Worm (Caenorhabditis elegans) whole organism, early embryonic: ENCODE measurements around the gene T22D1.1.

Experiments used
- B0310.2 ChIP-seq: sonication (generic microtip); optimal IDR thresholded peaks from 2 replicates; lab custom pipeline; 2016; ENCODE audit warnings: mild to moderate bottlenecking, missing genetic modification characterization, missing compliant biosample characterization
- F13C5.2 ChIP-seq: sonication (generic microtip); optimal IDR thresholded peaks from 2 replicates; lab custom pipeline; 2017; ENCODE audit warnings: mild to moderate bottlenecking, missing genetic modification characterization, inconsistent platforms, missing compliant biosample characterization
- aly-1 ChIP-seq: sonication (generic microtip); optimal IDR thresholded peaks from 2 replicates; lab custom pipeline; 2016; ENCODE audit warnings: missing genetic modification characterization, missing compliant biosample characterization
- ama-1 ChIP-seq: fragments of 150-350 bp; optimal IDR thresholded peaks from 2 replicates; lab custom pipeline; 2014
- ceh-13 ChIP-seq: fragments of 200-800 bp; sonication (Bioruptor generic); optimal IDR thresholded peaks from 2 replicates; lab custom pipeline; 2018; ENCODE audit warnings: mild to moderate bottlenecking, missing genetic modification characterization, missing compliant biosample characterization
- ceh-36 ChIP-seq: sonication (generic microtip); optimal IDR thresholded peaks from 2 replicates; lab custom pipeline; 2016; ENCODE audit warnings: missing genetic modification characterization, inconsistent platforms, missing compliant biosample characterization
- ets-7 ChIP-seq: sonication (generic microtip); optimal IDR thresholded peaks from 2 replicates; lab custom pipeline; 2016; ENCODE audit warnings: missing genotype, missing genetic modification characterization, missing compliant biosample characterization
- flt-1 ChIP-seq: fragments of 200-800 bp; sonication (Bioruptor generic); IDR thresholded peaks from 2 replicates; pipeline ENCODE4 v1.3.6; 2022; ENCODE audit warnings: missing genetic modification characterization, missing compliant biosample characterization
- hmbx-1 ChIP-seq: sonication (generic microtip); optimal IDR thresholded peaks from 2 replicates; lab custom pipeline; 2016; ENCODE audit warnings: mild to moderate bottlenecking, missing genetic modification characterization, missing compliant biosample characterization
- hmg-4 ChIP-seq: fragments of 200-800 bp; sonication (Bioruptor generic); optimal IDR thresholded peaks from 2 replicates; lab custom pipeline; 2018; ENCODE audit warnings: mild to moderate bottlenecking, missing genetic modification characterization, missing compliant biosample characterization
- hnd-1 ChIP-seq: sonication (generic microtip); optimal IDR thresholded peaks from 2 replicates; lab custom pipeline; 2016; ENCODE audit warnings: missing genetic modification characterization, missing compliant biosample characterization
- pes-1 ChIP-seq: fragments of 200-800 bp; sonication (Bioruptor generic); IDR thresholded peaks from 2 replicates; pipeline ENCODE4 v1.3.6; 2022; ENCODE audit warnings: missing genetic modification reagents, missing genetic modification characterization, missing compliant biosample characterization
- scrt-1 ChIP-seq: fragments of 200-800 bp; sonication (Bioruptor generic); IDR thresholded peaks from 2 replicates; pipeline ENCODE4 v1.3.6; 2022; ENCODE audit warnings: missing genetic modification characterization, missing compliant biosample characterization
- sea-1 ChIP-seq: fragments of 200-800 bp; sonication (Bioruptor generic); conservative IDR thresholded peaks from 2 replicates; pipeline ENCODE4 v1.3.6; 2022; ENCODE audit warnings: missing genetic modification characterization, missing compliant biosample characterization
- tbx-11 ChIP-seq: fragments of 200-800 bp; sonication (Bioruptor generic); IDR thresholded peaks from 2 replicates; pipeline ENCODE4 v1.3.6; 2022; ENCODE audit warnings: missing genetic modification characterization, missing compliant biosample characterization
- tbx-37 ChIP-seq: fragments of 200-800 bp; sonication (Bioruptor generic); conservative IDR thresholded peaks from 2 replicates; pipeline ENCODE4 v1.3.6; 2022; ENCODE audit warnings: missing genetic modification reagents, missing genetic modification characterization, missing compliant biosample characterization
- tra-4 ChIP-seq: sonication (generic microtip); optimal IDR thresholded peaks from 2 replicates; lab custom pipeline; 2017; ENCODE audit warnings: missing genetic modification characterization, missing compliant biosample characterization

T22D1.1 gene

DNA sequence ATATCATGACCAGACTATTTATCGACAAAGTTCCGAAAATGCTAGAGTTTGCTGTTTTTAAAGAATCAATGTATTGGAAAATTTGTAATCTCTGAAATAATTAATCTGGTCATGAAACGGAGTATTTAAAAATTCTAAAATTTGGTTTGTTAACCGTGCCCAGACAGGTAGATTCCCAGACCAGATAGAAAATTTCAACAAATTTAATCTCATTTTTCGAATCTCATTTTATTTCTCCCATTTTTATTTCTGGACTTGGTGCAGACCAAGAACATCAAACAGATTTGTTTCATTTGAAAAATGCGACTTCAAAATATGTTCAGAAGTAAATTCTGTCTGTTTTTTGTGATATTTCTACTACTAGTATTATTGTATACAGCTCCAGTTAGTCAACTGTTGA is at the start of gene T22D1.1:
Gene T22D1.1, plus strand, starts transcription at position 301 of the 400 bp plus-strand sequence.
- TF ChIP-seq F13C5.2 (tag; lab: Kevin White, UChicago) (no peak), tbx-11 (GFP tag; lab: Robert Waterston, UW) (no peak), ceh-13 (GFP tag; lab: Kevin White, UChicago) (no peak), aly-1 (tag; lab: Kevin White, UChicago) (no peak)

ce11 chrIV:6878912-6879554 is 44.1 kb upstream of the T22D1.1 start:
- TF ChIP-seq hmg-4 (GFP tag; lab: Kevin White, UChicago) (no peak), pes-1 (GFP tag; lab: Robert Waterston, UW) (no peak), ceh-13 (GFP tag; lab: Kevin White, UChicago) (no peak), B0310.2 (tag; lab: Kevin White, UChicago) (no peak), tbx-11 (GFP tag; lab: Robert Waterston, UW) (no peak), aly-1 (tag; lab: Kevin White, UChicago) (no peak)

- TF ChIP-seq scrt-1 (GFP tag; lab: Robert Waterston, UW) (no peak), sea-1 (GFP tag; lab: Robert Waterston, UW) (no peak), B0310.2 (tag; lab: Kevin White, UChicago) (no peak), aly-1 (tag; lab: Kevin White, UChicago) (no peak), pes-1 (GFP tag; lab: Robert Waterston, UW) (no peak), hnd-1 (no peak), hmbx-1 (tag; lab: Kevin White, UChicago) (no peak), ceh-36 (no peak), tbx-37 (GFP tag; lab: Robert Waterston, UW) (no peak)
Observed at ce11 chrIV:6879666-6880210, 43.4 kb upstream of the T22D1.1 start.

DNA sequence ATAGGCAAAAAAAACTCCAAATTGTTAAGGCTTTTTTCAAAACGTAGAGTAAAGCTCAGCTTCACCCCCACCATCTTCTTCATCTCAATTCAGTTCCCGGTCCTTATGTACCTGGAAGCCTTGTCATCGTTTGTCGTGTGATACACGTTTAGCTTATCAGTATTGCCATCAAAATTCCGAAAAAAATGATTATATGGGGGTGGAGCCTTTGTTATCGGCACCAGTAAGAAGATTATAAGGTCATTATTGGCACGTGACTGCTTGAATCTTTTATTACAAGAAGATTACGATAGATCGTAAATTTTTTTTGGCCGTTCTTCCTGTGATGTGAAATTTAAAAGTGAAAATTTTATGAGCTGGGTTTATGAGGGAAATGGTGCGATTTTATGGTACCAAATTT is 42.8 kb upstream of the T22D1.1 start:
- TF ChIP-seq hnd-1: no peak
- no peak for TF ChIP-seq hmg-4 (GFP tag; lab: Kevin White, UChicago)
- TF ChIP-seq F13C5.2 (tag; lab: Kevin White, UChicago): no peak
- no peak for TF ChIP-seq tra-4 (tag; lab: Kevin White, UChicago)
- TF ChIP-seq ets-7 (tag; lab: Kevin White, UChicago): no peak
- no peak for TF ChIP-seq ceh-36
- TF ChIP-seq flt-1: no peak
- TF ChIP-seq aly-1 (tag; lab: Kevin White, UChicago): no peak
- no peak for TF ChIP-seq ceh-13 (GFP tag; lab: Kevin White, UChicago)
- no peak for TF ChIP-seq tbx-11 (GFP tag; lab: Robert Waterston, UW)
- no peak for TF ChIP-seq sea-1 (GFP tag; lab: Robert Waterston, UW)
- TF ChIP-seq pes-1 (GFP tag; lab: Robert Waterston, UW): no peak
- no peak for TF ChIP-seq B0310.2 (tag; lab: Kevin White, UChicago)
- no peak for TF ChIP-seq hmbx-1 (tag; lab: Kevin White, UChicago)
- no peak for TF ChIP-seq tbx-37 (GFP tag; lab: Robert Waterston, UW)
- TF ChIP-seq scrt-1 (GFP tag; lab: Robert Waterston, UW): no peak
- TF ChIP-seq ama-1 (lab: Kevin White, UChicago): no peak

DNA sequence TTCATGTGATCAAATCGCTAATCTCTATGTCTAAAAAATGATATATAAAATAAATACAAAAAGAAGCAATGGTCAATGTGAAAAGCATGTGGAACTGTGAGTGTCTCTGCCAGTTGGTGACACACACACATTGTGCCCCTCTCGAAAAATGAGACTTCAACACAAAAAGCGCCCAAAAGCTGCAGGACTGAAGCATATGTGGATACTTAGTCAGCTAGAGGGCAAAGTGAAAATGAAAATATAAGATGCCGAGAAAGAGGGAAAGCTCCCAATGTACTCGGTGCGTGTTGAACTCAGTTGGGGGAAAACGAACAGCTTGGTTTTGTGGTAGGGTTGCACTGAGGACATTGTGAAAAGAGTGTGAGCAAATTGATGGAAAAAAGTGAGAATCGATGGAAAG is 42.0 kb upstream of the T22D1.1 start:
- TF ChIP-seq tbx-37 (GFP tag; lab: Robert Waterston, UW) (no peak), sea-1 (GFP tag; lab: Robert Waterston, UW) (no peak), F13C5.2 (tag; lab: Kevin White, UChicago) (no peak), hnd-1 (no peak), ceh-13 (GFP tag; lab: Kevin White, UChicago) (no peak), hmg-4 (GFP tag; lab: Kevin White, UChicago) (no peak), tra-4 (tag; lab: Kevin White, UChicago) (no peak)

DNA sequence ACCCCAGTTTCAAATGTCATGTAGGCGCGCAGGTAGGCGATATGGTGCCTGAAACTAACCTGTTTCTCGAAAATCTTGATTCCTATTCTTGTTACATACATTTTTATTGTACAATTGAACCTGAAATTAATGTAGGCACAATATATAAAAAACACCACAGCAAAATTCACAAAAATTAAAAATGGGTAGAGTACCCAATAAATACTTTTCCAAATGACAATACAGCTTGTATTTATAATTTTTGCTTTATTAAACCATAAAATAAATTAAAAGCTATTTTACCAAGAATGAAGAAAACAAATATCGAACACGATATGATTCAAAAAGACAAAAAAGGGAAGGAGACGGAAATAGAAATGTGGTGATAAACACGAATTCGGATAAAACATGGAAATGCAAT is 39.8 kb upstream of the T22D1.1 start, which contains the start of gene tre-2:
Gene tre-2, minus strand, starts transcription at position 101 of the 400 bp plus-strand sequence.
- TF ChIP-seq scrt-1 (GFP tag; lab: Robert Waterston, UW): no peak
- no peak for TF ChIP-seq hmg-4 (GFP tag; lab: Kevin White, UChicago)
- no peak for TF ChIP-seq ama-1 (lab: Kevin White, UChicago)
- TF ChIP-seq tbx-11 (GFP tag; lab: Robert Waterston, UW): no peak

ce11 chrIV:6887601-6888099 is 35.5 kb upstream of the T22D1.1 start, which contains the start of the genes T05A12.3 and T05A12.4:
TSS of gene T05A12.3 (minus strand) at chrIV:6887651.
TSS of gene T05A12.4 (plus strand) at chrIV:6887948.
- TF ChIP-seq hmbx-1 (tag; lab: Kevin White, UChicago): no peak
- TF ChIP-seq tbx-37 (GFP tag; lab: Robert Waterston, UW): peak; percentile 55; the same call in 1 of the 2 replicates
- peak; percentile 35 for TF ChIP-seq ets-7 (tag; lab: Kevin White, UChicago)

DNA sequence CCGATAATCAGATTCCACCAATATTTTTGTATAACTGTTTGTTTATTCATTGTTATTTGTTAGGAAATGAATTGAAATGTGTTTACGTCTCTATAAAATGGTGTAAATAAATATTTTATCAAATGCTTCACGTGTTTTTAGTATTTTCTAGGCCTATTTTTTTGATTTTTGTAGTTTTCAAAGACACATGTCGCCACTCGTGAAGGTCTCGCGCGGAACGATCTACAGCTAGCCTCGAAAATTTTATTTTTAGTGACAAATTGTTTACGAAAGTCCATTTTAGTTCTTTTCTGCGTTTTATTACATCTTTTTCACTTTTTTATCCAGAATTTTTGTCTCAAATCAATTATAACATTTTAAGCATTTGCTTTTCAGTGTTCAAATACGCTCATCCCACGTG is 19.6 kb upstream of the T22D1.1 start, which contains the start of gene T22D1.5:
Gene T22D1.5, plus strand, starts transcription at position 376 of the 400 bp plus-strand sequence.
- TF ChIP-seq flt-1: no peak
- no peak for TF ChIP-seq ceh-13 (GFP tag; lab: Kevin White, UChicago)
- TF ChIP-seq ceh-36: no peak
- no peak for TF ChIP-seq tbx-37 (GFP tag; lab: Robert Waterston, UW)
- no peak for TF ChIP-seq tbx-11 (GFP tag; lab: Robert Waterston, UW)
- no peak for TF ChIP-seq aly-1 (tag; lab: Kevin White, UChicago)
- TF ChIP-seq hnd-1: no peak
- TF ChIP-seq ets-7 (tag; lab: Kevin White, UChicago): no peak
- no peak for TF ChIP-seq hmg-4 (GFP tag; lab: Kevin White, UChicago)
- no peak for TF ChIP-seq F13C5.2 (tag; lab: Kevin White, UChicago)
- TF ChIP-seq scrt-1 (GFP tag; lab: Robert Waterston, UW): no peak
- no peak for TF ChIP-seq ama-1 (lab: Kevin White, UChicago)
- no peak for TF ChIP-seq tra-4 (tag; lab: Kevin White, UChicago)
- TF ChIP-seq sea-1 (GFP tag; lab: Robert Waterston, UW): no peak
